Worm (Caenorhabditis elegans) whole organism, L1 larva: ENCODE data around the gene clc-29.
A peak's percentile ranks its signal among the peaks of the same experiment; 100 is the strongest.

Experiments
- C04F5.9 ChIP-seq: sonication (generic microtip); optimal IDR thresholded peaks from 2 replicates; lab custom pipeline; 2016; ENCODE audit warnings: missing genetic modification characterization, missing compliant biosample characterization
- C16A3.4 ChIP-seq: fragments of 150-350 bp; optimal IDR thresholded peaks from 2 replicates; lab custom pipeline; 2014; ENCODE audit warnings: missing biosample characterization, missing genetic modification characterization
- C34B4.2 ChIP-seq: sonication (generic microtip); optimal IDR thresholded peaks from 2 replicates; lab custom pipeline; 2017; ENCODE audit warnings: mild to moderate bottlenecking, missing genetic modification characterization, missing compliant biosample characterization
- F16B12.6 ChIP-seq: fragments of 150-350 bp; optimal IDR thresholded peaks from 2 replicates; lab custom pipeline; 2014; ENCODE audit warnings: missing biosample characterization, missing genetic modification characterization
- aha-1 ChIP-seq: fragments of 150-350 bp; optimal IDR thresholded peaks from 2 replicates; lab custom pipeline; 2014; ENCODE audit warnings: missing biosample characterization, missing genetic modification characterization
- aly-2 ChIP-seq: fragments of 150-350 bp; optimal IDR thresholded peaks from 2 replicates; lab custom pipeline; 2014; ENCODE audit warnings: missing biosample characterization, missing genetic modification characterization
- blmp-1 ChIP-seq: fragments of 150-350 bp; optimal IDR thresholded peaks from 2 replicates; lab custom pipeline; 2014; ENCODE audit warnings: missing biosample characterization, missing genetic modification characterization
- ceh-8 ChIP-seq: fragments of 200-800 bp; sonication (Bioruptor generic); optimal IDR thresholded peaks from 2 replicates; lab custom pipeline; 2018; ENCODE audit warnings: mild to moderate bottlenecking, missing genetic modification characterization, moderate library complexity, missing compliant biosample characterization
- ceh-88 ChIP-seq: fragments of 200-800 bp; sonication (Bioruptor generic); IDR thresholded peaks from 2 replicates; pipeline ENCODE4 v1.3.6; 2022; ENCODE audit warnings: missing genetic modification characterization, missing compliant biosample characterization
- ceh-90 ChIP-seq: sonication (generic microtip); optimal IDR thresholded peaks from 2 replicates; lab custom pipeline; 2016; ENCODE audit warnings: missing genetic modification characterization, missing compliant biosample characterization
- efl-1 ChIP-seq, 4 experiments: fragments of 150-350 bp; optimal IDR thresholded peaks in 3 of 4; peaks in 1 of 4; 1 replicate in 1 of 4; 2 replicates in 3 of 4; lab custom pipeline; 2014; ENCODE audit warnings: missing biosample characterization in 2 of 4, missing genetic modification characterization in 2 of 4, missing genetic modification reagents in 2 of 4
- egl-27 ChIP-seq, 2 experiments: fragments of 150-350 bp in 1 of 2; sonication (generic microtip); optimal IDR thresholded peaks; 3 replicates each; lab custom pipeline; 2017 to 2018; ENCODE audit warnings: missing biosample characterization in 2 of 2, missing genetic modification characterization in 2 of 2, missing genetic modification reagents in 2 of 2
- elt-2 ChIP-seq: sonication (generic microtip); optimal IDR thresholded peaks from 2 replicates; lab custom pipeline; 2016; ENCODE audit warnings: missing genetic modification characterization, mild to moderate bottlenecking, inconsistent platforms, missing compliant biosample characterization, missing genetic modification reagents
- elt-3 ChIP-seq, 6 experiments: fragments of 150-350 bp in 1 of 6; sonication (generic microtip); optimal IDR thresholded peaks; 2 replicates each; lab custom pipeline; 2017 to 2018; ENCODE audit warnings: missing biosample characterization in 6 of 6, missing genetic modification characterization in 6 of 6, inconsistent platforms in 1 of 6
- ets-5 ChIP-seq: fragments of 200-800 bp; sonication (Bioruptor generic); IDR thresholded peaks from 2 replicates; pipeline ENCODE4 v1.3.6; 2022; ENCODE audit warnings: missing genetic modification characterization, missing compliant biosample characterization
- fkh-4 ChIP-seq: sonication (generic microtip); optimal IDR thresholded peaks from 2 replicates; lab custom pipeline; 2016; ENCODE audit warnings: missing compliant biosample characterization, missing genetic modification characterization, borderline replicate concordance
- grh-1 ChIP-seq: fragments of 200-800 bp; sonication (Bioruptor generic); IDR thresholded peaks from 2 replicates; pipeline ENCODE4 v1.3.6; 2022; ENCODE audit warnings: missing genetic modification reagents, missing genetic modification characterization, missing compliant biosample characterization
- hlh-4 ChIP-seq: sonication (generic microtip); optimal IDR thresholded peaks from 2 replicates; lab custom pipeline; 2016; ENCODE audit warnings: mild to moderate bottlenecking, missing genetic modification characterization, missing compliant biosample characterization
- hpl-2 ChIP-seq: fragments of 150-350 bp; optimal IDR thresholded peaks from 2 replicates; lab custom pipeline; 2014; ENCODE audit warnings: missing biosample characterization, missing genetic modification reagents, missing genetic modification characterization
- irx-1 ChIP-seq: sonication (generic microtip); optimal IDR thresholded peaks from 2 replicates; lab custom pipeline; 2016; ENCODE audit warnings: missing genetic modification characterization, missing compliant biosample characterization
- isw-1 ChIP-seq: fragments of 200-800 bp; sonication (Bioruptor generic); IDR thresholded peaks from 2 replicates; pipeline ENCODE4 v1.3.6; 2022; ENCODE audit warnings: missing genetic modification characterization, missing compliant biosample characterization
- jun-1 ChIP-seq: fragments of 150-350 bp; optimal IDR thresholded peaks from 2 replicates; lab custom pipeline; 2014; ENCODE audit warnings: missing biosample characterization, missing genetic modification reagents, missing genetic modification characterization
- lin-14 ChIP-seq: fragments of 200-800 bp; sonication (Bioruptor generic); optimal IDR thresholded peaks from 2 replicates; lab custom pipeline; 2018; ENCODE audit warnings: mild to moderate bottlenecking, missing genetic modification characterization, moderate library complexity, missing compliant biosample characterization
- lir-3 ChIP-seq: sonication (generic microtip); optimal IDR thresholded peaks from 2 replicates; lab custom pipeline; 2016; ENCODE audit warnings: mild to moderate bottlenecking, missing genetic modification characterization, moderate library complexity, missing compliant biosample characterization; ENCODE audit not compliant: poor library complexity
- mab-9 ChIP-seq: fragments of 200-800 bp; sonication (Bioruptor generic); IDR thresholded peaks from 2 replicates; pipeline ENCODE4 v1.3.6; 2022; ENCODE audit warnings: missing genetic modification reagents, missing genetic modification characterization, missing compliant biosample characterization
- mdl-1 ChIP-seq, 2 experiments: fragments of 150-350 bp; optimal IDR thresholded peaks; 2 replicates each; lab custom pipeline; 2014 to 2017; ENCODE audit warnings: missing biosample characterization in 2 of 2, missing genetic modification characterization in 2 of 2, inconsistent platforms in 1 of 2
- mef-2 ChIP-seq: fragments of 150-350 bp; optimal IDR thresholded peaks from 2 replicates; lab custom pipeline; 2014; ENCODE audit warnings: missing biosample characterization, missing genetic modification characterization
- mep-1 ChIP-seq: fragments of 150-350 bp; optimal IDR thresholded peaks from 2 replicates; lab custom pipeline; 2014; ENCODE audit warnings: missing biosample characterization, missing genetic modification characterization
- nhr-11 ChIP-seq: fragments of 150-350 bp; optimal IDR thresholded peaks from 2 replicates; lab custom pipeline; 2014; ENCODE audit warnings: missing biosample characterization, missing genetic modification characterization
- nhr-19 ChIP-seq: fragments of 200-800 bp; sonication (Bioruptor generic); conservative IDR thresholded peaks from 2 replicates; pipeline ENCODE4 v1.3.6; 2022; ENCODE audit warnings: missing genetic modification characterization, missing compliant biosample characterization
- nhr-28 ChIP-seq: fragments of 150-350 bp; optimal IDR thresholded peaks from 2 replicates; lab custom pipeline; 2014; ENCODE audit warnings: missing biosample characterization, missing genetic modification characterization
- nhr-47 ChIP-seq: sonication (generic microtip); optimal IDR thresholded peaks from 2 replicates; lab custom pipeline; 2016; ENCODE audit warnings: mild to moderate bottlenecking, missing genetic modification characterization, moderate library complexity, missing compliant biosample characterization
- nhr-77 ChIP-seq: fragments of 150-350 bp; optimal IDR thresholded peaks from 2 replicates; lab custom pipeline; 2014; ENCODE audit warnings: missing biosample characterization, missing genetic modification characterization
- nhr-84 ChIP-seq: sonication (generic microtip); optimal IDR thresholded peaks from 2 replicates; lab custom pipeline; 2017; ENCODE audit warnings: missing biosample characterization, missing genetic modification characterization
- pag-3 ChIP-seq: sonication (generic microtip); optimal IDR thresholded peaks from 2 replicates; lab custom pipeline; 2017; ENCODE audit warnings: missing genetic modification characterization, mild to moderate bottlenecking, missing compliant biosample characterization, antibody characterized with exemption, borderline replicate concordance; ENCODE audit not compliant: insufficient read depth
- pax-3 ChIP-seq: fragments of 200-800 bp; sonication (Bioruptor generic); optimal IDR thresholded peaks from 2 replicates; lab custom pipeline; 2018; ENCODE audit warnings: mild to moderate bottlenecking, missing genetic modification characterization, moderate library complexity, missing compliant biosample characterization
- pqm-1 ChIP-seq: sonication (generic microtip); optimal IDR thresholded peaks from 3 replicates; lab custom pipeline; 2017; ENCODE audit warnings: missing biosample characterization, missing genetic modification characterization
- rnt-1 ChIP-seq: sonication (generic microtip); optimal IDR thresholded peaks from 2 replicates; lab custom pipeline; 2016; ENCODE audit warnings: mild to moderate bottlenecking, missing genetic modification characterization, moderate library complexity, missing compliant biosample characterization
- snpc-4 ChIP-seq: fragments of 150-350 bp; optimal IDR thresholded peaks from 2 replicates; lab custom pipeline; 2014; ENCODE audit warnings: missing biosample characterization, missing genetic modification characterization
- snu-23 ChIP-seq: sonication (generic microtip); optimal IDR thresholded peaks from 2 replicates; lab custom pipeline; 2016; ENCODE audit warnings: missing genetic modification characterization, missing compliant biosample characterization
- sup-37 ChIP-seq: fragments of 200-800 bp; sonication (Bioruptor generic); optimal IDR thresholded peaks from 2 replicates; lab custom pipeline; 2018; ENCODE audit warnings: mild to moderate bottlenecking, missing genetic modification characterization, missing compliant biosample characterization
- tbx-2 ChIP-seq: sonication (generic microtip); optimal IDR thresholded peaks from 2 replicates; lab custom pipeline; 2016; ENCODE audit warnings: missing genetic modification characterization, missing compliant biosample characterization
- unc-130 ChIP-seq: fragments of 150-350 bp; optimal IDR thresholded peaks from 2 replicates; lab custom pipeline; 2017; ENCODE audit warnings: missing biosample characterization, missing genetic modification characterization, inconsistent platforms
- unc-86 ChIP-seq: sonication (generic microtip); optimal IDR thresholded peaks from 2 replicates; lab custom pipeline; 2016; ENCODE audit warnings: missing genetic modification characterization, missing compliant biosample characterization
- vab-15 ChIP-seq: sonication (generic microtip); optimal IDR thresholded peaks from 2 replicates; lab custom pipeline; 2017; ENCODE audit warnings: missing genotype, mild to moderate bottlenecking, missing genetic modification characterization, missing compliant biosample characterization
- xbp-1 ChIP-seq: sonication (generic microtip); optimal IDR thresholded peaks from 2 replicates; lab custom pipeline; 2016; ENCODE audit warnings: missing genetic modification characterization, missing compliant biosample characterization
- zag-1 ChIP-seq: fragments of 150-350 bp; optimal IDR thresholded peaks from 2 replicates; lab custom pipeline; 2014; ENCODE audit warnings: missing biosample characterization, missing genetic modification characterization

The clc-29 gene

DNA sequence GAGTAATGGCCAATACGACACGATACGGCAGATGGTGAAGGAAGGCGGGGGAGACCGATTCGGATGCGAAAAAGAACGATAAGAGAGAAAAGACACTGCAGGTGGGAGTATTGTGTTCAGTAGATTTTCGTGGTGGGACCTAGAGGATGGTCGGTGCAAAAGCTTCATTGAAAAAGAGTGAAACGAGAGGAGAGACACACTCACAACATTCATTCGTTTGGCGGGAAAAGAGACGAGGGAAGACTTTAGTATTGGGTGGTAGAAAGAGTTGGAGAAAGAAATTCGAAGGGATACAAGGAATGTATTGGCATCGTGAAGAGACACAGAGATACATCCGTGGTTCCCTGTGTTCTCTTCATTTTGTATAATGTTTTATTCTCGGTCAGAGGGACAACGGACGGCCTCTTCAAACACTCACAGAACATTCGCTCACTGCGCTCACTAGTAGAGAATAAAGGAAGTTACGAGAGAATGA, 8.7 kb upstream of the clc-29 start (continued):
- TF ChIP-seq snpc-4 (tag; lab: Kevin White, UChicago) (peak; percentile 26), isw-1 (GFP tag; lab: Robert Waterston, UW) (peak; percentile 17; the same call in 1 of the 2 replicates)

DNA sequence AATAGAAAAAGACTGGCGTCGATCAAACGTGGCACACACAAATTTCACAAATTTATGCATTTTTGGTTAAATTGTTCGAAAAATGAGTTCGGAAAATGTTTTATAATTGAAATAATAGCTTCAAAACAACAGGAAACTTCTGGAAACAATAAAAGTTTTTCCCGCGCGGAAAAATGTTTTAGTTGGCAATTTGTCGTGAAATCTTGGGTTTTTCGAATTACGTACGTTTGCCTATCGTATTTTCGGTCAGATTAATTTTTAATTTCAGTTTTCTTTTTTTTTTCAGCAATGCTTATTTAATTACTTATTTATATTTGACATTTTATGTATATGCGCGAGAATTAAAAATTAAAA, 7.7 kb upstream of the clc-29 start:
- no peak for TF ChIP-seq C16A3.4 (tag; lab: Kevin White, UChicago)
- no peak for TF ChIP-seq xbp-1
- TF ChIP-seq hpl-2: no peak
- no peak for TF ChIP-seq unc-86 (tag; lab: Kevin White, UChicago)
- TF ChIP-seq jun-1: no peak
- no peak for TF ChIP-seq nhr-19
- TF ChIP-seq egl-27 (tag; optimal IDR thresholded peaks at IDR 0.05; lab: Kevin White, UChicago): no peak
- TF ChIP-seq lir-3 (tag; lab: Kevin White, UChicago): no peak
- TF ChIP-seq fkh-4 (tag; lab: Kevin White, UChicago): no peak
- TF ChIP-seq pqm-1 (tag; lab: Kevin White, UChicago): no peak
- TF ChIP-seq C34B4.2 (tag; lab: Kevin White, UChicago): no peak
- TF ChIP-seq nhr-77: no peak
- no peak for TF ChIP-seq rnt-1 (tag; lab: Kevin White, UChicago)
- TF ChIP-seq grh-1 (GFP tag; lab: Robert Waterston, UW): no peak
- TF ChIP-seq mef-2 (tag; lab: Kevin White, UChicago): no peak
- TF ChIP-seq zag-1 (tag; lab: Kevin White, UChicago): no peak

DNA sequence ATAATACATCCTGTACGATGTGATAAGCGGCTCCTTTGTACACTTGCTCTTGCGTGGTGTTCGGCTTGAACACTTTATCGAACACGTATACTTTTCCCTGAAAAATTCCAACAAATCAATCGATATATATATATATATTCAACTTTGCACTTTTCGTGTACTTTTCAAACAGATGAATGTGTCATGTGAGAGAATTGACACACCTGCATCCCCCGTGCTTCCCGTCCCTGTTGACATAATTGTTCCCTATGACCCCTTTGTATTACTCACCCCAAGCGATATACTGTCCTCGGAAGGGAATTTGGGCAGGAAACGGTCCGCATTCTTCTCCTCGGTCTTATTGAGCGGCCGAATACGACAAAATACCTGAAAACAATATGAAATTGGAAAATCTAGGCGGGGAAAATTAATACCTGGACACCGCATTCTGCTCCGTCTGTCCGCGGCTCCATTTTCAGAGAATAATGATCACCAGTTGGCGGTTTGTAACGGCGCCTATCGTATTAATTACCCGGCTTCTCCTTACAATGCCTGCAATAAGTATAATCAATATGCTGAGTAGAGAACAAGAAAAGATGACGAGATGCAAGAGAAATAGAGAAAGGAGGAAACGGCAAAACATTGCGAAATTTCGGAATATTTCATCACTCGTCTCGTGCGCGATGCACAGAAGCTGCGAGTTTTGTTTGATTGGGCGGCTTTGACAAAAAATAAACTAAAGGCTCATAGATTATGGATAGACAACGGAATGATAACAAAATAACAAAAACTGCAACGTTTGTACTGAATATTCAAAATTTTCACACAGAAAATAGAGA, 7.1 kb upstream of the clc-29 start, which contains the start of gene unc-116:
TSS of gene unc-116 (minus strand) at position 531 of the 818 bp plus-strand sequence.
- TF ChIP-seq C04F5.9 (tag; lab: Kevin White, UChicago) (no peak), aha-1 (tag; lab: Kevin White, UChicago) (no peak), unc-130 (tag; lab: Kevin White, UChicago) (peak; percentile 2), nhr-84 (tag; lab: Kevin White, UChicago) (no peak), tbx-2 (tag; lab: Kevin White, UChicago) (no peak), pax-3 (tag; lab: Kevin White, UChicago) (no peak), elt-3 (tag; optimal IDR thresholded peaks at IDR 0.05; lab: Kevin White, UChicago) (peak in 1 of 6 experiments; percentile 13), nhr-11 (no peak), snu-23 (GFP tag; lab: Kevin White, UChicago) (peak; percentile 5), pag-3 (tag; lab: Kevin White, UChicago) (no peak), zag-1 (tag; lab: Kevin White, UChicago) (no peak), nhr-28 (no peak), ceh-8 (no peak), mep-1 (tag; lab: Kevin White, UChicago) (peak; percentile 57), hlh-4 (no peak), mab-9 (GFP tag; lab: Robert Waterston, UW) (no peak), ceh-88 (GFP tag; lab: Robert Waterston, UW) (no peak), vab-15 (tag; lab: Kevin White, UChicago) (no peak), mdl-1 (tag; optimal IDR thresholded peaks at IDR 0.05; lab: Kevin White, UChicago) (peak in 1 of 2 experiments; percentile 74), blmp-1 (peak; percentile 35), hpl-2 (peak; percentile 49), nhr-47 (peak; percentile 47), elt-2 (no peak), lin-14 (GFP tag; lab: Kevin White, UChicago) (peak; percentile 75), sup-37 (GFP tag; lab: Kevin White, UChicago) (no peak), nhr-77 (no peak), aly-2 (tag; lab: Kevin White, UChicago) (no peak), nhr-19 (peak; percentile 32; the same call in 1 of the 2 replicates), efl-1 (optimal IDR thresholded peaks at IDR 0.05; lab: Kevin White, UChicago) (peak; percentile 31 to 74), efl-1 (GFP tag; optimal IDR thresholded peaks at IDR 0.05 in 1 of 2; lab: Kevin White, UChicago) (peak; percentile 54 to 94), ets-5 (GFP tag; lab: Robert Waterston, UW) (no peak), irx-1 (no peak), F16B12.6 (peak; percentile 43), ceh-90 (tag; lab: Kevin White, UChicago) (no peak)
